Worm (Caenorhabditis elegans) whole organism, midembryonic: ENCODE results near the gene pmp-1.
A peak's percentile ranks its signal among the peaks of the same experiment; 100 is the strongest.

ENCODE experiments used
- T22C8.4 ChIP-seq: fragments of 200-800 bp; sonication (Bioruptor generic); IDR thresholded peaks from 2 replicates; pipeline ENCODE4 v1.3.6; 2022; ENCODE audit warnings: missing genetic modification characterization, missing compliant biosample characterization
- cog-1 ChIP-seq: sonication (generic microtip); optimal IDR thresholded peaks from 2 replicates; lab custom pipeline; 2016; ENCODE audit warnings: missing genetic modification characterization, missing compliant biosample characterization
- flt-1 ChIP-seq: fragments of 200-800 bp; sonication (Bioruptor generic); IDR thresholded peaks from 2 replicates; pipeline ENCODE4 v1.3.6; 2022; ENCODE audit warnings: missing genetic modification characterization, missing compliant biosample characterization
- klf-2 ChIP-seq: fragments of 200-800 bp; sonication (Bioruptor generic); conservative IDR thresholded peaks from 2 replicates; pipeline ENCODE4 v1.3.6; 2022; ENCODE audit warnings: missing genetic modification reagents, missing genetic modification characterization, missing compliant biosample characterization
- med-1 ChIP-seq: sonication (generic microtip); optimal IDR thresholded peaks from 2 replicates; lab custom pipeline; 2017; ENCODE audit warnings: missing genetic modification characterization, mild to moderate bottlenecking, missing compliant biosample characterization, antibody characterized with exemption, missing genetic modification reagents; ENCODE audit not compliant: insufficient read depth
- tab-1 ChIP-seq: fragments of 200-800 bp; sonication (Bioruptor generic); IDR thresholded peaks from 2 replicates; pipeline ENCODE4 v1.3.6; 2022; ENCODE audit warnings: missing genetic modification characterization, missing compliant biosample characterization
- ztf-23 ChIP-seq: fragments of 200-800 bp; sonication (Bioruptor generic); IDR thresholded peaks from 2 replicates; pipeline ENCODE4 v1.3.6; 2022; ENCODE audit warnings: missing genetic modification reagents, missing genetic modification characterization, missing compliant biosample characterization

DNA sequence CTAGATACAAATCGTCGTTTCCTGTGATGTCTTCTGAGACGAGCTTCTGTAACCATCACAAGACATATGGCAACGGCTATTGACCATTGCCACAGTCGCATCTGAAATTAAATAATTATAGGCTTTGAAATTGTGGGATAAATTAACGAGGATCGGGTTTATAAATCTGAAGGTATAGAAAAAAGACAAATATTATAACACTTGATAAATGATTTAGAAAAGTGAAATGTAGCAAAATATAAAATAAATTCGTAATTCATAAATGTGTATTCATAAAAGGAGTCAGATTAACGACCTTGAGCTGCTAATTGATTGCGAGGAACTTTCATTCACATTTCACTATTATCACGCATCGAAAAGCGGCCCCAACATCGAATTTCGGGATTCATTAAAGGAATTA lies 19.9 kb downstream of the pmp-1 start, which contains the start of gene aff-1:
- TF ChIP-seq ztf-23 (GFP tag; lab: Robert Waterston, UW) (no peak), tab-1 (GFP tag; lab: Robert Waterston, UW) (no peak), flt-1 (no peak), klf-2 (GFP tag; lab: Robert Waterston, UW) (no peak), cog-1 (tag; lab: Kevin White, UChicago) (no peak), T22C8.4 (GFP tag; lab: Robert Waterston, UW) (0 out of 2 replicates have a peak, but pooled peaks have one; percentile 20), med-1 (no peak)
